Fruit fly (Drosophila melanogaster) whole organism, embryonic: ENCODE results near the gene CARPA.
A peak's percentile ranks its signal among the peaks of the same experiment; 100 is the strongest.

Experiments
- Aef1 ChIP-seq: fragments of 200-800 bp; sonication (Bioruptor generic); IDR thresholded peaks from 3 replicates; pipeline ENCODE4 v1.3.6; 2022; ENCODE audit warnings: missing biosample characterization, missing genetic modification characterization
- B-H1 ChIP-seq: fragments of 200-800 bp; sonication (Bioruptor generic); IDR thresholded peaks from 3 replicates; pipeline ENCODE4 v1.3.6; 2022; ENCODE audit warnings: missing biosample characterization, missing genetic modification characterization
- BtbVII ChIP-seq: fragments of 200-800 bp; sonication (Bioruptor generic); optimal IDR thresholded peaks from 3 replicates; lab custom pipeline; 2017; ENCODE audit warnings: missing biosample characterization, mild to moderate bottlenecking, missing genetic modification characterization
- C15 ChIP-seq: fragments of 200-800 bp; sonication (Bioruptor generic); IDR thresholded peaks from 3 replicates; pipeline ENCODE4 v1.3.6; 2022; ENCODE audit warnings: missing biosample characterization, missing genetic modification characterization
- CG10274 ChIP-seq: fragments of 200-800 bp; sonication (Bioruptor generic); optimal IDR thresholded peaks from 3 replicates; lab custom pipeline; 2017; ENCODE audit warnings: missing biosample characterization, mild to moderate bottlenecking, missing genetic modification characterization
- CG10654 ChIP-seq: fragments of 200-800 bp; sonication (Bioruptor generic); optimal IDR thresholded peaks from 2 replicates; lab custom pipeline; 2016; ENCODE audit warnings: missing biosample characterization, missing genetic modification characterization
- CG10979 ChIP-seq: fragments of 200-800 bp; sonication (Bioruptor generic); optimal IDR thresholded peaks from 2 replicates; lab custom pipeline; 2018; ENCODE audit warnings: missing biosample characterization, mild to moderate bottlenecking, missing genetic modification characterization, moderate library complexity
- CG11456 ChIP-seq: fragments of 200-800 bp; sonication (Bioruptor generic); IDR thresholded peaks from 3 replicates; pipeline ENCODE4 v1.3.6; 2022; ENCODE audit warnings: missing biosample characterization, missing genetic modification characterization
- CG11695 ChIP-seq: fragments of 200-800 bp; sonication (Bioruptor generic); IDR thresholded peaks from 3 replicates; pipeline ENCODE4 v1.3.6; 2022; ENCODE audit warnings: missing biosample characterization, missing genetic modification characterization
- CG12104 ChIP-seq: fragments of 200-800 bp; sonication (Bioruptor generic); optimal IDR thresholded peaks from 3 replicates; lab custom pipeline; 2016; ENCODE audit warnings: missing biosample characterization, missing genetic modification characterization
- CG14667 ChIP-seq: fragments of 200-800 bp; sonication (Bioruptor generic); IDR thresholded peaks from 2 replicates; pipeline ENCODE4 v1.3.6; 2022; ENCODE audit warnings: missing biosample characterization, missing genetic modification characterization
- CG14860 ChIP-seq: fragments of 200-800 bp; sonication (Bioruptor generic); IDR thresholded peaks from 3 replicates; pipeline ENCODE4 v1.3.6; 2022; ENCODE audit warnings: missing biosample characterization, missing genetic modification characterization; ENCODE audit not compliant: partially characterized antibody
- CG17186 ChIP-seq: fragments of 200-800 bp; sonication (Bioruptor generic); optimal IDR thresholded peaks from 3 replicates; lab custom pipeline; 2017; ENCODE audit warnings: missing biosample characterization, missing genetic modification reagents, missing genetic modification characterization
- CG17359 ChIP-seq: fragments of 200-800 bp; sonication (Bioruptor generic); optimal IDR thresholded peaks from 3 replicates; lab custom pipeline; 2018; ENCODE audit warnings: missing biosample characterization, mild to moderate bottlenecking, missing genetic modification characterization, moderate library complexity
- CG17612 ChIP-seq: fragments of 200-800 bp; sonication (Bioruptor generic); IDR thresholded peaks from 2 replicates; pipeline ENCODE4 v1.3.6; 2022; ENCODE audit warnings: missing biosample characterization, missing genetic modification characterization
- CG18476 ChIP-seq: fragments of 200-800 bp; sonication (Bioruptor generic); optimal IDR thresholded peaks from 2 replicates; lab custom pipeline; 2016; ENCODE audit warnings: missing biosample characterization, mild to moderate bottlenecking, missing genetic modification characterization
- CG31224 ChIP-seq: fragments of 200-800 bp; sonication (Bioruptor generic); IDR thresholded peaks from 2 replicates; pipeline ENCODE4 v1.3.6; 2022; ENCODE audit warnings: missing biosample characterization, missing genetic modification characterization
- CG34376 ChIP-seq: fragments of 200-800 bp; sonication (Bioruptor generic); optimal IDR thresholded peaks from 2 replicates; lab custom pipeline; 2018; ENCODE audit warnings: missing biosample characterization, mild to moderate bottlenecking, missing genetic modification characterization
- CG3995 ChIP-seq: fragments of 200-800 bp; sonication (Bioruptor generic); optimal IDR thresholded peaks from 3 replicates; lab custom pipeline; 2016; ENCODE audit warnings: missing biosample characterization, missing genetic modification characterization
- CG4328 ChIP-seq: fragments of 200-800 bp; sonication (Bioruptor generic); optimal IDR thresholded peaks from 3 replicates; lab custom pipeline; 2017; ENCODE audit warnings: missing biosample characterization, missing genetic modification reagents, missing genetic modification characterization
- CG6813 ChIP-seq: fragments of 200-800 bp; sonication (Bioruptor generic); optimal IDR thresholded peaks from 2 replicates; lab custom pipeline; 2017; ENCODE audit warnings: missing biosample characterization, missing genetic modification characterization, mild to moderate bottlenecking, moderate library complexity, missing genetic modification reagents
- CG7839 ChIP-seq: fragments of 200-800 bp; sonication (Bioruptor generic); optimal IDR thresholded peaks from 3 replicates; lab custom pipeline; 2018; ENCODE audit warnings: missing biosample characterization, mild to moderate bottlenecking, missing genetic modification characterization, moderate library complexity
- CG9817 ChIP-seq: fragments of 200-800 bp; sonication (Bioruptor generic); optimal IDR thresholded peaks from 2 replicates; lab custom pipeline; 2018; ENCODE audit warnings: missing biosample characterization, mild to moderate bottlenecking, missing genetic modification characterization, moderate library complexity
- CTCF ChIP-seq: fragments of 200-800 bp; sonication (Bioruptor generic); optimal IDR thresholded peaks from 2 replicates; lab custom pipeline; 2017; ENCODE audit warnings: missing biosample characterization, mild to moderate bottlenecking, missing genetic modification characterization, moderate library complexity
- CoRest ChIP-seq: fragments of 200-800 bp; sonication (Bioruptor generic); optimal IDR thresholded peaks from 3 replicates; lab custom pipeline; 2018; ENCODE audit warnings: missing biosample characterization, mild to moderate bottlenecking, missing genetic modification characterization, moderate library complexity
- Dbx ChIP-seq: fragments of 200-800 bp; sonication (Bioruptor generic); IDR thresholded peaks from 3 replicates; pipeline ENCODE4 v1.3.6; 2022; ENCODE audit warnings: missing biosample characterization, missing genetic modification characterization
- Dip2 ChIP-seq: fragments of 200-800 bp; sonication (Bioruptor generic); IDR thresholded peaks from 2 replicates; pipeline ENCODE4 v1.3.6; 2022; ENCODE audit warnings: missing biosample characterization, missing genetic modification characterization
- HmgD ChIP-seq: fragments of 200-800 bp; sonication (Bioruptor generic); optimal IDR thresholded peaks from 3 replicates; lab custom pipeline; 2016; ENCODE audit warnings: missing biosample characterization, missing genetic modification characterization
- Med ChIP-seq: fragments of 200-800 bp; sonication (Bioruptor generic); peaks from one replicate; lab custom pipeline; 2016; ENCODE audit warnings: missing biosample characterization, missing genetic modification characterization, mild to moderate bottlenecking, inconsistent platforms, moderate library complexity
- NfI ChIP-seq: fragments of 200-800 bp; sonication (Bioruptor generic); optimal IDR thresholded peaks from 3 replicates; lab custom pipeline; 2018; ENCODE audit warnings: missing biosample characterization, mild to moderate bottlenecking, missing genetic modification characterization, moderate library complexity
- Oaz ChIP-seq: fragments of 200-800 bp; sonication (Bioruptor generic); IDR thresholded peaks from 2 replicates; pipeline ENCODE4 v1.3.6; 2022; ENCODE audit warnings: missing biosample characterization, missing genetic modification characterization
- Opbp ChIP-seq: fragments of 200-800 bp; sonication (Bioruptor generic); IDR thresholded peaks from 3 replicates; pipeline ENCODE4 v1.3.6; 2022; ENCODE audit warnings: missing biosample characterization, missing genetic modification characterization; ENCODE audit not compliant: partially characterized antibody
- Sin3A ChIP-seq: fragments of >200 bp; optimal IDR thresholded peaks from 2 replicates; lab custom pipeline; 2018
- Stat92E ChIP-seq, 3 experiments: fragments of >200 bp in 2 of 3; fragments of 200-800 bp in 1 of 3; sonication (Bioruptor generic) in 1 of 3; optimal IDR thresholded peaks; 2 replicates each; lab custom pipeline; 2017 to 2019; ENCODE audit warnings: missing biosample characterization in 3 of 3, missing genetic modification characterization in 3 of 3, mild to moderate bottlenecking in 1 of 3, moderate library complexity in 1 of 3
- ase ChIP-seq: fragments of 200-800 bp; sonication (Bioruptor generic); IDR thresholded peaks from 3 replicates; pipeline ENCODE4 v1.3.6; 2022; ENCODE audit warnings: missing biosample characterization, missing genetic modification characterization
- bab2 ChIP-seq: fragments of 200-800 bp; sonication (Bioruptor generic); optimal IDR thresholded peaks from 2 replicates; lab custom pipeline; 2016; ENCODE audit warnings: missing biosample characterization, missing genetic modification characterization
- bbx ChIP-seq: fragments of 200-800 bp; sonication (Bioruptor generic); IDR thresholded peaks from 2 replicates; pipeline ENCODE4 v1.3.6; 2022; ENCODE audit warnings: missing biosample characterization, missing genetic modification characterization; ENCODE audit not compliant: partially characterized antibody
- br ChIP-seq: fragments of >200 bp; optimal IDR thresholded peaks from 2 replicates; lab custom pipeline; 2017
- dmrt11E ChIP-seq: fragments of 200-800 bp; sonication (Bioruptor generic); optimal IDR thresholded peaks from 3 replicates; lab custom pipeline; 2018; ENCODE audit warnings: missing biosample characterization, mild to moderate bottlenecking, missing genetic modification characterization, moderate library complexity
- eve ChIP-seq, 2 experiments: fragments of >200 bp; optimal IDR thresholded peaks; 2 replicates each; lab custom pipeline; 2017; ENCODE audit warnings: missing biosample characterization in 2 of 2, missing genetic modification characterization in 2 of 2
- eyg ChIP-seq: fragments of 200-800 bp; sonication (Bioruptor generic); optimal IDR thresholded peaks from 3 replicates; lab custom pipeline; 2016; ENCODE audit warnings: missing biosample characterization, missing genetic modification characterization
- hkb ChIP-seq, 2 experiments: fragments of 200-800 bp in 1 of 2; fragments of >200 bp in 1 of 2; sonication (Bioruptor generic) in 1 of 2; IDR thresholded peaks in 1 of 2; optimal IDR thresholded peaks in 1 of 2; 2 replicates each; pipeline versions ENCODE4 v1.3.6 to Lab custom; 2017 to 2022; ENCODE audit warnings: missing biosample characterization in 1 of 2, missing genetic modification characterization in 1 of 2
- jumu ChIP-seq: fragments of 200-800 bp; sonication (Bioruptor generic); optimal IDR thresholded peaks from 3 replicates; lab custom pipeline; 2016; ENCODE audit warnings: missing biosample characterization, missing genetic modification characterization
- oc ChIP-seq: fragments of 200-800 bp; sonication (Bioruptor generic); optimal IDR thresholded peaks from 2 replicates; lab custom pipeline; 2018; ENCODE audit warnings: missing biosample characterization, mild to moderate bottlenecking, missing genetic modification characterization, moderate library complexity
- pnt ChIP-seq: fragments of 200-800 bp; sonication (Bioruptor generic); optimal IDR thresholded peaks from 3 replicates; lab custom pipeline; 2016; ENCODE audit warnings: missing biosample characterization, missing genetic modification characterization
- repo ChIP-seq: fragments of 200-800 bp; sonication (Bioruptor generic); optimal IDR thresholded peaks from 2 replicates; lab custom pipeline; 2016; ENCODE audit warnings: missing biosample characterization, missing genetic modification characterization
- rib ChIP-seq: fragments of 200-800 bp; sonication (Bioruptor generic); IDR thresholded peaks from 2 replicates; pipeline ENCODE4 v1.3.6; 2022; ENCODE audit warnings: missing biosample characterization, missing genetic modification characterization
- sna ChIP-seq: fragments of 200-800 bp; sonication (Bioruptor generic); IDR thresholded peaks from 2 replicates; pipeline ENCODE4 v1.3.6; 2022; ENCODE audit warnings: missing biosample characterization, missing genetic modification characterization; ENCODE audit not compliant: partially characterized antibody
- tgo ChIP-seq: fragments of 200-800 bp; sonication (Bioruptor generic); IDR thresholded peaks from 3 replicates; pipeline ENCODE4 v1.3.6; 2022; ENCODE audit warnings: missing biosample characterization, missing genetic modification characterization
- toy ChIP-seq: fragments of 200-800 bp; sonication (Bioruptor generic); IDR thresholded peaks from 2 replicates; pipeline ENCODE4 v1.3.6; 2022; ENCODE audit warnings: missing biosample characterization, missing genetic modification characterization

CARPA gene

dm6 chrX:7888386-7889024 lies 62.5 kb downstream of the CARPA start, which contains the start of gene Acat1 (continued):
- no peak for TF ChIP-seq B-H1 (GFP tag; lab: Robert Waterston, UW)
- TF ChIP-seq C15 (GFP tag; lab: Robert Waterston, UW) = no peak
- TF ChIP-seq repo (GFP tag; lab: Kevin White, UChicago) = peak; percentile 42
- TF ChIP-seq eyg (GFP tag; lab: Kevin White, UChicago) = no peak
- TF ChIP-seq CG10979 (tag; lab: Kevin White, UChicago) = peak; percentile 39
- TF ChIP-seq CG7839 = no peak
- peak; percentile 22; the same call in 1 of the 3 replicates for TF ChIP-seq Dbx (GFP tag; lab: Robert Waterston, UW)
- peak; percentile 39 for TF ChIP-seq CG3995
- no peak for TF ChIP-seq CG17612 (GFP tag; lab: Robert Waterston, UW)
- no peak for TF ChIP-seq br
- TF ChIP-seq oc (tag; lab: Kevin White, UChicago) = no peak
- no peak for TF ChIP-seq BtbVII (GFP tag; lab: Kevin White, UChicago)
- TF ChIP-seq Sin3A (lab: Kevin White, UChicago) = no peak
- TF ChIP-seq CG17359 = no peak
- TF ChIP-seq bab2 (GFP tag; lab: Kevin White, UChicago) = peak; percentile 35
- peak; percentile 22 for TF ChIP-seq CG17186 (GFP tag; lab: Kevin White, UChicago)
- TF ChIP-seq pnt (GFP tag; lab: Kevin White, UChicago) = peak; percentile 1
- TF ChIP-seq eve (GFP tag; optimal IDR thresholded peaks at IDR 0.05; lab: Kevin White, UChicago) = no peak
- TF ChIP-seq Med (GFP tag; lab: Kevin White, UChicago) = peak; percentile 94
- no peak for TF ChIP-seq CG4328 (GFP tag; lab: Kevin White, UChicago)
- 0 out of 2 replicates have a peak, but pooled peaks have one; percentile 29 for TF ChIP-seq sna (GFP tag; lab: Robert Waterston, UW)
- no peak for TF ChIP-seq Stat92E (GFP tag; optimal IDR thresholded peaks at IDR 0.05; lab: Kevin White, UChicago)
- TF ChIP-seq bbx (GFP tag; lab: Robert Waterston, UW) = 0 out of 2 replicates have a peak, but pooled peaks have one; percentile 14
- TF ChIP-seq CG14860 (GFP tag; lab: Robert Waterston, UW) = no peak
- TF ChIP-seq CG10654 (GFP tag; lab: Kevin White, UChicago) = peak; percentile 48
- 0 out of 2 replicates have a peak, but pooled peaks have one; percentile 30 for TF ChIP-seq CG31224
- peak; percentile 51 for TF ChIP-seq tgo (GFP tag; lab: Robert Waterston, UW)
- peak; percentile 47; the same call in 1 of the 3 replicates for TF ChIP-seq CG11695 (GFP tag; lab: Robert Waterston, UW)
- TF ChIP-seq CG10274 (GFP tag; lab: Kevin White, UChicago) = no peak
- peak; percentile 48 for TF ChIP-seq NfI (GFP tag; lab: Kevin White, UChicago)
- TF ChIP-seq Opbp (GFP tag; lab: Robert Waterston, UW) = peak; percentile 20; the same call in 1 of the 3 replicates
- TF ChIP-seq toy (GFP tag; lab: Robert Waterston, UW) = no peak
- TF ChIP-seq CG9817 (tag; lab: Kevin White, UChicago) = peak; percentile 29
- TF ChIP-seq Dip2 (GFP tag; lab: Robert Waterston, UW) = no peak
- no peak for TF ChIP-seq hkb (optimal IDR thresholded peaks at IDR 0.05; lab: Kevin White, UChicago)
- peak; percentile 80 for TF ChIP-seq hkb (GFP tag; IDR thresholded peaks at IDR 0.05; lab: Robert Waterston, UW)
- TF ChIP-seq ase (GFP tag; lab: Robert Waterston, UW) = no peak
- TF ChIP-seq CG18476 (GFP tag; lab: Kevin White, UChicago) = peak; percentile 64
- peak; percentile 0 for TF ChIP-seq CG34376 (GFP tag; lab: Kevin White, UChicago)
- peak; percentile 46 for TF ChIP-seq jumu (GFP tag; lab: Kevin White, UChicago)
- 0 out of 3 replicates have a peak, but pooled peaks have one; percentile 16 for TF ChIP-seq Aef1 (GFP tag; lab: Robert Waterston, UW)
- TF ChIP-seq CTCF (GFP tag; lab: Kevin White, UChicago) = no peak
- peak; percentile 51 for TF ChIP-seq dmrt11E (tag; lab: Kevin White, UChicago)
- TF ChIP-seq CG14667 (GFP tag; lab: Robert Waterston, UW) = no peak
- TF ChIP-seq Oaz (GFP tag; lab: Robert Waterston, UW) = no peak
- peak; percentile 12 for TF ChIP-seq CG6813
- no peak for TF ChIP-seq CG12104
- peak; percentile 29 for TF ChIP-seq HmgD (GFP tag; lab: Kevin White, UChicago)
- no peak for TF ChIP-seq rib (GFP tag; lab: Robert Waterston, UW)
- TF ChIP-seq CG11456 (GFP tag; lab: Robert Waterston, UW) = peak; percentile 72; the same call in 2 of the 3 replicates
- TF ChIP-seq CoRest (tag; lab: Kevin White, UChicago) = peak; percentile 37
